Worm (Caenorhabditis elegans) whole organism, midembryonic: ENCODE measurements around the gene srw-89.

Source experiments
- T22C8.4 ChIP-seq: fragments of 200-800 bp; sonication (Bioruptor generic); IDR thresholded peaks from 2 replicates; pipeline ENCODE4 v1.3.6; 2022; ENCODE audit warnings: missing genetic modification characterization, missing compliant biosample characterization
- cog-1 ChIP-seq: sonication (generic microtip); optimal IDR thresholded peaks from 2 replicates; lab custom pipeline; 2016; ENCODE audit warnings: missing genetic modification characterization, missing compliant biosample characterization
- flt-1 ChIP-seq: fragments of 200-800 bp; sonication (Bioruptor generic); IDR thresholded peaks from 2 replicates; pipeline ENCODE4 v1.3.6; 2022; ENCODE audit warnings: missing genetic modification characterization, missing compliant biosample characterization
- klf-2 ChIP-seq: fragments of 200-800 bp; sonication (Bioruptor generic); conservative IDR thresholded peaks from 2 replicates; pipeline ENCODE4 v1.3.6; 2022; ENCODE audit warnings: missing genetic modification reagents, missing genetic modification characterization, missing compliant biosample characterization
- med-1 ChIP-seq: sonication (generic microtip); optimal IDR thresholded peaks from 2 replicates; lab custom pipeline; 2017; ENCODE audit warnings: missing genetic modification characterization, mild to moderate bottlenecking, missing compliant biosample characterization, antibody characterized with exemption, missing genetic modification reagents; ENCODE audit not compliant: insufficient read depth
- ref-1 ChIP-seq: fragments of 200-800 bp; sonication (Bioruptor generic); conservative IDR thresholded peaks from 2 replicates; pipeline ENCODE4 v1.3.6; 2022; ENCODE audit warnings: missing genetic modification reagents, missing genetic modification characterization, missing compliant biosample characterization
- tab-1 ChIP-seq: fragments of 200-800 bp; sonication (Bioruptor generic); IDR thresholded peaks from 2 replicates; pipeline ENCODE4 v1.3.6; 2022; ENCODE audit warnings: missing genetic modification characterization, missing compliant biosample characterization
- ztf-23 ChIP-seq: fragments of 200-800 bp; sonication (Bioruptor generic); IDR thresholded peaks from 2 replicates; pipeline ENCODE4 v1.3.6; 2022; ENCODE audit warnings: missing genetic modification reagents, missing genetic modification characterization, missing compliant biosample characterization
- ztf-29 ChIP-seq: fragments of 200-800 bp; sonication (Bioruptor generic); IDR thresholded peaks from 2 replicates; pipeline ENCODE4 v1.3.6; 2022; ENCODE audit warnings: missing genetic modification reagents, missing genetic modification characterization, missing compliant biosample characterization

srw-89 gene

ce11 chrV:4004577-4004976 is 12.3 kb upstream of the srw-89 start:
- no peak for TF ChIP-seq med-1
- no peak for TF ChIP-seq flt-1 (GFP tag; lab: Robert Waterston, UW)
- no peak for TF ChIP-seq cog-1 (tag; lab: Kevin White, UChicago)
- no peak for TF ChIP-seq tab-1
- no peak for TF ChIP-seq T22C8.4 (GFP tag; lab: Robert Waterston, UW)
- TF ChIP-seq ref-1 (GFP tag; lab: Robert Waterston, UW) = no peak

ce11 chrV:4005219-4005618 is 11.7 kb upstream of the srw-89 start, which contains the start of gene srh-8:
srh-8 (plus strand) TSS chrV:4005519.
- TF ChIP-seq med-1 = no peak
- TF ChIP-seq ztf-23 (GFP tag; lab: Robert Waterston, UW) = no peak
- TF ChIP-seq T22C8.4 (GFP tag; lab: Robert Waterston, UW) = no peak
- no peak for TF ChIP-seq flt-1 (GFP tag; lab: Robert Waterston, UW)
- no peak for TF ChIP-seq klf-2 (GFP tag; lab: Robert Waterston, UW)
- no peak for TF ChIP-seq cog-1 (tag; lab: Kevin White, UChicago)
- TF ChIP-seq ztf-29 (GFP tag; lab: Robert Waterston, UW) = no peak

- TF ChIP-seq flt-1 (GFP tag; lab: Robert Waterston, UW) = no peak
- no peak for TF ChIP-seq tab-1
- TF ChIP-seq ztf-23 (GFP tag; lab: Robert Waterston, UW) = no peak
- TF ChIP-seq ztf-29 (GFP tag; lab: Robert Waterston, UW) = no peak
- TF ChIP-seq ref-1 (GFP tag; lab: Robert Waterston, UW) = no peak
- no peak for TF ChIP-seq cog-1 (tag; lab: Kevin White, UChicago)
- no peak for TF ChIP-seq med-1
- TF ChIP-seq T22C8.4 (GFP tag; lab: Robert Waterston, UW) = no peak
- no peak for TF ChIP-seq klf-2 (GFP tag; lab: Robert Waterston, UW)
These were observed 9.0 kb upstream of the srw-89 start, which contains the start of gene srh-7 for ce11 chrV:4007927-4008326. srh-7 (plus strand) TSS chrV:4008227.

- no peak for TF ChIP-seq tab-1
- no peak for TF ChIP-seq ztf-29 (GFP tag; lab: Robert Waterston, UW)
- TF ChIP-seq ref-1 (GFP tag; lab: Robert Waterston, UW) = no peak
- TF ChIP-seq flt-1 (GFP tag; lab: Robert Waterston, UW) = no peak
- TF ChIP-seq med-1 = no peak
- TF ChIP-seq cog-1 (tag; lab: Kevin White, UChicago) = no peak
- TF ChIP-seq T22C8.4 (GFP tag; lab: Robert Waterston, UW) = no peak
- TF ChIP-seq ztf-23 (GFP tag; lab: Robert Waterston, UW) = no peak
- no peak for TF ChIP-seq klf-2 (GFP tag; lab: Robert Waterston, UW)
These were observed 6.7 kb upstream of the srw-89 start, which contains the start of gene srh-4 for ce11 chrV:4010170-4010569. srh-4 (plus strand) TSS chrV:4010470.

- no peak for TF ChIP-seq ztf-23 (GFP tag; lab: Robert Waterston, UW)
- TF ChIP-seq cog-1 (tag; lab: Kevin White, UChicago) = no peak
- no peak for TF ChIP-seq ztf-29 (GFP tag; lab: Robert Waterston, UW)
- no peak for TF ChIP-seq tab-1
- no peak for TF ChIP-seq T22C8.4 (GFP tag; lab: Robert Waterston, UW)
- no peak for TF ChIP-seq klf-2 (GFP tag; lab: Robert Waterston, UW)
- TF ChIP-seq flt-1 (GFP tag; lab: Robert Waterston, UW) = no peak
- no peak for TF ChIP-seq med-1
- no peak for TF ChIP-seq ref-1 (GFP tag; lab: Robert Waterston, UW)
These were observed 1.7 kb downstream of the srw-89 start for ce11 chrV:4018591-4018990.

- no peak for TF ChIP-seq ref-1 (GFP tag; lab: Robert Waterston, UW)
- TF ChIP-seq klf-2 (GFP tag; lab: Robert Waterston, UW) = no peak
- no peak for TF ChIP-seq ztf-23 (GFP tag; lab: Robert Waterston, UW)
- TF ChIP-seq med-1 = no peak
These were observed 2.3 kb downstream of the srw-89 start, which contains the start of gene K09D9.3 for ce11 chrV:4019188-4019587. K09D9.3 (plus strand) TSS chrV:4019488.

ce11 chrV:4021776-4022175 is 4.9 kb downstream of the srw-89 start, which contains the start of gene K09D9.14:
K09D9.14 (minus strand) TSS chrV:4021876.
- TF ChIP-seq ztf-29 (GFP tag; lab: Robert Waterston, UW) = no peak
- no peak for TF ChIP-seq ztf-23 (GFP tag; lab: Robert Waterston, UW)
- TF ChIP-seq T22C8.4 (GFP tag; lab: Robert Waterston, UW) = no peak
- no peak for TF ChIP-seq ref-1 (GFP tag; lab: Robert Waterston, UW)
- no peak for TF ChIP-seq cog-1 (tag; lab: Kevin White, UChicago)
- TF ChIP-seq flt-1 (GFP tag; lab: Robert Waterston, UW) = no peak
- no peak for TF ChIP-seq med-1
- no peak for TF ChIP-seq tab-1
- TF ChIP-seq klf-2 (GFP tag; lab: Robert Waterston, UW) = no peak

- TF ChIP-seq cog-1 (tag; lab: Kevin White, UChicago) (no peak), tab-1 (no peak), T22C8.4 (GFP tag; lab: Robert Waterston, UW) (no peak), flt-1 (GFP tag; lab: Robert Waterston, UW) (no peak), klf-2 (GFP tag; lab: Robert Waterston, UW) (no peak), ztf-29 (GFP tag; lab: Robert Waterston, UW) (no peak), ref-1 (GFP tag; lab: Robert Waterston, UW) (no peak), ztf-23 (GFP tag; lab: Robert Waterston, UW) (no peak), med-1 (no peak)
These were observed 5.4 kb downstream of the srw-89 start, which contains the start of gene cyp-35A3 for ce11 chrV:4022309-4022708. cyp-35A3 (plus strand) TSS chrV:4022609.

- TF ChIP-seq cog-1 (tag; lab: Kevin White, UChicago) (no peak), T22C8.4 (GFP tag; lab: Robert Waterston, UW) (no peak), ztf-29 (GFP tag; lab: Robert Waterston, UW) (no peak), flt-1 (GFP tag; lab: Robert Waterston, UW) (no peak), ztf-23 (GFP tag; lab: Robert Waterston, UW) (no peak), ref-1 (GFP tag; lab: Robert Waterston, UW) (no peak), tab-1 (no peak), med-1 (no peak), klf-2 (GFP tag; lab: Robert Waterston, UW) (no peak)
These were observed 7.9 kb downstream of the srw-89 start, which contains the start of gene K09D9.1 for ce11 chrV:4024777-4025176. K09D9.1 (plus strand) TSS chrV:4025047.
